Fruit fly (Drosophila melanogaster) whole organism, embryonic: ENCODE results near the gene Vps39.

Experiments
- Abd-B ChIP-seq: fragments of 200-800 bp; sonication (Bioruptor generic); optimal IDR thresholded peaks from 2 replicates; lab custom pipeline; 2018; ENCODE audit warnings: missing biosample characterization, mild to moderate bottlenecking, missing genetic modification characterization, moderate library complexity
- B-H2 ChIP-seq: fragments of 200-800 bp; sonication (Bioruptor generic); optimal IDR thresholded peaks from 2 replicates; lab custom pipeline; 2018; ENCODE audit warnings: missing biosample characterization, mild to moderate bottlenecking, missing genetic modification characterization
- Blimp-1 ChIP-seq: fragments of 200-800 bp; sonication (Bioruptor generic); optimal IDR thresholded peaks from 3 replicates; lab custom pipeline; 2018; ENCODE audit warnings: missing biosample characterization, missing genetic modification characterization, mild to moderate bottlenecking, moderate library complexity, missing genetic modification reagents
- CG1024 ChIP-seq: fragments of 200-800 bp; sonication (Bioruptor generic); IDR thresholded peaks from 2 replicates; pipeline ENCODE4 v1.3.6; 2022; ENCODE audit warnings: missing biosample characterization, missing genetic modification characterization
- CG10979 ChIP-seq: fragments of 200-800 bp; sonication (Bioruptor generic); optimal IDR thresholded peaks from 2 replicates; lab custom pipeline; 2018; ENCODE audit warnings: missing biosample characterization, mild to moderate bottlenecking, missing genetic modification characterization, moderate library complexity
- CG11504 ChIP-seq: fragments of 200-800 bp; sonication (Bioruptor generic); optimal IDR thresholded peaks from 3 replicates; lab custom pipeline; 2019; ENCODE audit warnings: missing biosample characterization, mild to moderate bottlenecking, missing genetic modification characterization, moderate library complexity
- CG12942 ChIP-seq: fragments of 200-800 bp; sonication (Bioruptor generic); optimal IDR thresholded peaks from 3 replicates; lab custom pipeline; 2016; ENCODE audit warnings: missing biosample characterization, missing genetic modification characterization
- CG14014 ChIP-seq: fragments of 200-800 bp; sonication (Bioruptor generic); IDR thresholded peaks from 2 replicates; pipeline ENCODE4 v1.3.6; 2022; ENCODE audit warnings: missing biosample characterization, missing genetic modification characterization
- CG2202 ChIP-seq: fragments of 200-800 bp; sonication (Bioruptor generic); optimal IDR thresholded peaks from 2 replicates; lab custom pipeline; 2018; ENCODE audit warnings: missing biosample characterization, mild to moderate bottlenecking, missing genetic modification characterization
- CG32532 ChIP-seq: fragments of 200-800 bp; sonication (Bioruptor generic); IDR thresholded peaks from 2 replicates; pipeline ENCODE4 v1.3.6; 2022; ENCODE audit warnings: missing biosample characterization, missing genetic modification characterization
- CG33557 ChIP-seq: fragments of 200-800 bp; sonication (Bioruptor generic); optimal IDR thresholded peaks from 2 replicates; lab custom pipeline; 2019; ENCODE audit warnings: missing biosample characterization, mild to moderate bottlenecking, missing genetic modification characterization, moderate library complexity
- CG3407 ChIP-seq: fragments of 200-800 bp; sonication (Bioruptor generic); optimal IDR thresholded peaks from 2 replicates; lab custom pipeline; 2018; ENCODE audit warnings: missing biosample characterization, mild to moderate bottlenecking, missing genetic modification characterization
- CG5953 ChIP-seq: fragments of 200-800 bp; sonication (Bioruptor generic); IDR thresholded peaks from 2 replicates; pipeline ENCODE4 v1.3.6; 2022; ENCODE audit warnings: missing biosample characterization, missing genetic modification characterization
- CG6175 ChIP-seq: fragments of 200-800 bp; sonication (Bioruptor generic); IDR thresholded peaks from 3 replicates; pipeline ENCODE4 v1.3.6; 2022; ENCODE audit warnings: missing biosample characterization, missing genetic modification characterization
- CG6254 ChIP-seq: fragments of 200-800 bp; sonication (Bioruptor generic); optimal IDR thresholded peaks from 3 replicates; lab custom pipeline; 2017; ENCODE audit warnings: mild to moderate bottlenecking, missing biosample characterization, missing genetic modification reagents, missing genetic modification characterization
- CG7357 ChIP-seq: fragments of 200-800 bp; sonication (Bioruptor generic); IDR thresholded peaks from 3 replicates; pipeline ENCODE4 v1.3.6; 2022; ENCODE audit warnings: missing biosample characterization, missing genetic modification characterization
- CG7745 ChIP-seq: fragments of 200-800 bp; sonication (Bioruptor generic); optimal IDR thresholded peaks from 2 replicates; lab custom pipeline; 2018; ENCODE audit warnings: missing biosample characterization, mild to moderate bottlenecking, missing genetic modification characterization, moderate library complexity
- CG8089 ChIP-seq: fragments of 200-800 bp; sonication (Bioruptor generic); optimal IDR thresholded peaks from 3 replicates; lab custom pipeline; 2016; ENCODE audit warnings: missing biosample characterization, missing genetic modification characterization
- CG8290 ChIP-seq, 3 experiments: fragments of 200-800 bp; sonication (Bioruptor generic); optimal IDR thresholded peaks; 2 replicates each; lab custom pipeline; 2016 to 2019; ENCODE audit warnings: missing biosample characterization in 3 of 3, missing genetic modification characterization in 3 of 3, mild to moderate bottlenecking in 2 of 3, moderate library complexity in 1 of 3
- Chrac-16 ChIP-seq: fragments of 200-800 bp; sonication (Bioruptor generic); optimal IDR thresholded peaks from 3 replicates; lab custom pipeline; 2016; ENCODE audit warnings: missing biosample characterization, missing genetic modification characterization
- Dek ChIP-seq: fragments of 200-800 bp; sonication (Bioruptor generic); optimal IDR thresholded peaks from 3 replicates; lab custom pipeline; 2019; ENCODE audit warnings: missing biosample characterization, mild to moderate bottlenecking, missing genetic modification characterization, moderate library complexity
- Dfd ChIP-seq, 2 experiments: fragments of >200 bp; optimal IDR thresholded peaks; 2 replicates each; lab custom pipeline; 2017; ENCODE audit warnings: missing biosample characterization in 2 of 2, missing genetic modification characterization in 2 of 2
- Drgx ChIP-seq: fragments of 200-800 bp; sonication (Bioruptor generic); IDR thresholded peaks from 2 replicates; pipeline ENCODE4 v1.3.6; 2022; ENCODE audit warnings: missing biosample characterization, missing genetic modification characterization
- Fer1 ChIP-seq: fragments of 200-800 bp; sonication (Bioruptor generic); optimal IDR thresholded peaks from 2 replicates; lab custom pipeline; 2017; ENCODE audit warnings: missing biosample characterization, mild to moderate bottlenecking, missing genetic modification characterization
- H2.0 ChIP-seq: fragments of 200-800 bp; sonication (Bioruptor generic); IDR thresholded peaks from 2 replicates; pipeline ENCODE4 v1.3.6; 2022; ENCODE audit warnings: missing biosample characterization, missing genetic modification characterization
- Hr3 ChIP-seq: fragments of 200-800 bp; sonication (Bioruptor generic); optimal IDR thresholded peaks from 3 replicates; lab custom pipeline; 2016; ENCODE audit warnings: missing biosample characterization, missing genetic modification characterization
- Hr51 ChIP-seq, 2 experiments: fragments of 200-800 bp; sonication (Bioruptor generic); optimal IDR thresholded peaks; 2 replicates in 1 of 2; 3 replicates in 1 of 2; lab custom pipeline; 2016 to 2018; ENCODE audit warnings: missing biosample characterization in 2 of 2, missing genetic modification characterization in 2 of 2, mild to moderate bottlenecking in 1 of 2, moderate library complexity in 1 of 2
- MBD-R2 ChIP-seq: fragments of 200-800 bp; sonication (Bioruptor generic); IDR thresholded peaks from 2 replicates; pipeline ENCODE4 v1.3.6; 2022; ENCODE audit warnings: missing biosample characterization, missing genetic modification characterization
- MTF-1 ChIP-seq: fragments of 200-800 bp; sonication (Bioruptor generic); optimal IDR thresholded peaks from 2 replicates; lab custom pipeline; 2018; ENCODE audit warnings: missing biosample characterization, mild to moderate bottlenecking, missing genetic modification characterization, borderline replicate concordance
- Mad ChIP-seq: fragments of 200-800 bp; sonication (Bioruptor generic); optimal IDR thresholded peaks from 2 replicates; lab custom pipeline; 2016; ENCODE audit warnings: missing biosample characterization, missing genetic modification characterization
- NC2β ChIP-seq: fragments of 200-800 bp; sonication (Bioruptor generic); optimal IDR thresholded peaks from 2 replicates; lab custom pipeline; 2016; ENCODE audit warnings: missing biosample characterization, missing genetic modification characterization
- ase ChIP-seq: fragments of 200-800 bp; sonication (Bioruptor generic); IDR thresholded peaks from 3 replicates; pipeline ENCODE4 v1.3.6; 2022; ENCODE audit warnings: missing biosample characterization, missing genetic modification characterization
- bowl ChIP-seq: fragments of 200-800 bp; sonication (Bioruptor generic); IDR thresholded peaks from 2 replicates; pipeline ENCODE4 v1.3.6; 2022; ENCODE audit warnings: missing biosample characterization, missing genetic modification characterization
- cas ChIP-seq: fragments of 200-800 bp; sonication (Bioruptor generic); IDR thresholded peaks from 2 replicates; pipeline ENCODE4 v1.3.6; 2022; ENCODE audit warnings: missing biosample characterization, missing genetic modification characterization
- ci ChIP-seq: fragments of 200-800 bp; sonication (Bioruptor generic); IDR thresholded peaks from 3 replicates; pipeline ENCODE4 v1.3.6; 2022; ENCODE audit warnings: missing biosample characterization, missing genetic modification characterization
- fd102C ChIP-seq: fragments of 200-800 bp; sonication (Bioruptor generic); optimal IDR thresholded peaks from 2 replicates; lab custom pipeline; 2018; ENCODE audit warnings: missing biosample characterization, mild to moderate bottlenecking, missing genetic modification characterization, moderate library complexity
- ftz-f1 ChIP-seq: fragments of 200-800 bp; sonication (Bioruptor generic); optimal IDR thresholded peaks from 2 replicates; lab custom pipeline; 2016; ENCODE audit warnings: missing biosample characterization, missing genetic modification characterization
- klu ChIP-seq: fragments of 200-800 bp; sonication (Bioruptor generic); IDR thresholded peaks from 2 replicates; pipeline ENCODE4 v1.3.6; 2022; ENCODE audit warnings: missing biosample characterization, missing genetic modification characterization
- lilli ChIP-seq: fragments of 200-800 bp; sonication (Bioruptor generic); optimal IDR thresholded peaks from 3 replicates; lab custom pipeline; 2016; ENCODE audit warnings: missing biosample characterization, missing genetic modification characterization
- lola ChIP-seq, 3 experiments: fragments of >200 bp in 2 of 3; fragments of 200-800 bp in 1 of 3; sonication (Bioruptor generic) in 1 of 3; optimal IDR thresholded peaks; 2 replicates each; lab custom pipeline; 2017 to 2019; ENCODE audit warnings: missing biosample characterization in 3 of 3, missing genetic modification characterization in 3 of 3, mild to moderate bottlenecking in 1 of 3, moderate library complexity in 1 of 3
- pho ChIP-seq: fragments of 200-800 bp; sonication (Bioruptor generic); optimal IDR thresholded peaks from 2 replicates; lab custom pipeline; 2016; ENCODE audit warnings: missing biosample characterization, missing genetic modification characterization
- rib ChIP-seq: fragments of 200-800 bp; sonication (Bioruptor generic); IDR thresholded peaks from 2 replicates; pipeline ENCODE4 v1.3.6; 2022; ENCODE audit warnings: missing biosample characterization, missing genetic modification characterization
- schlank ChIP-seq: fragments of 200-800 bp; sonication (Bioruptor generic); optimal IDR thresholded peaks from 2 replicates; lab custom pipeline; 2018; ENCODE audit warnings: missing biosample characterization, mild to moderate bottlenecking, missing genetic modification characterization
- scrt ChIP-seq: fragments of 200-800 bp; sonication (Bioruptor generic); optimal IDR thresholded peaks from 2 replicates; lab custom pipeline; 2018; ENCODE audit warnings: missing biosample characterization, mild to moderate bottlenecking, missing genetic modification characterization, moderate library complexity
- sens ChIP-seq: fragments of 200-800 bp; sonication (Bioruptor generic); peaks from one replicate; lab custom pipeline; 2016; ENCODE audit warnings: missing biosample characterization, missing genetic modification characterization
- slbo ChIP-seq: fragments of 200-800 bp; sonication (Bioruptor generic); IDR thresholded peaks from 2 replicates; pipeline ENCODE4 v1.3.6; 2022; ENCODE audit warnings: missing biosample characterization, missing genetic modification characterization
- tgo ChIP-seq: fragments of 200-800 bp; sonication (Bioruptor generic); IDR thresholded peaks from 3 replicates; pipeline ENCODE4 v1.3.6; 2022; ENCODE audit warnings: missing biosample characterization, missing genetic modification characterization
- tin ChIP-seq: fragments of 200-800 bp; sonication (Bioruptor generic); optimal IDR thresholded peaks from 3 replicates; lab custom pipeline; 2016; ENCODE audit warnings: missing biosample characterization, missing genetic modification characterization
- tup ChIP-seq: fragments of 200-800 bp; sonication (Bioruptor generic); optimal IDR thresholded peaks from 2 replicates; lab custom pipeline; 2016; ENCODE audit warnings: missing biosample characterization, mild to moderate bottlenecking, missing genetic modification characterization, moderate library complexity
- wdn ChIP-seq: fragments of 200-800 bp; sonication (Bioruptor generic); IDR thresholded peaks from 2 replicates; pipeline ENCODE4 v1.3.6; 2022; ENCODE audit warnings: missing biosample characterization, missing genetic modification characterization
- zfh2 ChIP-seq: fragments of 200-800 bp; sonication (Bioruptor generic); optimal IDR thresholded peaks from 2 replicates; lab custom pipeline; 2016; ENCODE audit warnings: missing biosample characterization, missing genetic modification characterization

Vps39 gene

DNA sequence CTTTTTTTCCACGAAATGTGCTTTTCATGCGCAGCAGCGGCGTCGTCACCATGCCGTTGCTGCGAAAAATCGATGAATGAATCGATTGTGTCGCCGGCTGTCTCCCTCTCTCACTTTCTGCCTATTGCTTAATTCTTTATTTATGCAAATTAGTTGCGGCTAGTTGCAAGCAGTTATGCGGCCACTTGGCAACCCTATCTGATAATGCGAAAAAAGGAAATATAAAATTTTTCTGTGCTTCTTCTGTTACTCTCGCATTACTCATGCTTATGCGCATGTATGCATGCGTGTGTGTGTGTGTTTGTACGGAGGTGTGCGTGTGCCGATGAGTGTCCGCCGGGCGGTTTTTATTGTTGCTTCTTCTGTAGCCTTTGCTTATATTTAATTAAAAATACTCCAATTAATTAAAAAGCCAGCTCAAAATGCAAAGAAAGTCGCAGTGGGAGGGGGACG, 30.5 kb downstream of the Vps39 start (continued):
- TF ChIP-seq MTF-1 (peak; percentile 0), CG5953 (GFP tag; lab: Robert Waterston, UW) (no peak), CG6175 (0 out of 3 replicates have a peak, but pooled peaks have one; percentile 25), CG8290 (GFP tag; optimal IDR thresholded peaks at IDR 0.05; lab: Kevin White, UChicago) (no peak), CG8290 (tag; optimal IDR thresholded peaks at IDR 0.05; lab: Kevin White, UChicago) (peak in 1 of 2 experiments; percentile 16), CG12942 (GFP tag; lab: Kevin White, UChicago) (no peak), schlank (tag; lab: Kevin White, UChicago) (peak; percentile 3), sens (GFP tag; lab: Kevin White, UChicago) (peak; percentile 60), klu (GFP tag; lab: Robert Waterston, UW) (no peak), MBD-R2 (GFP tag; lab: Robert Waterston, UW) (peak; percentile 37; the same call in 1 of the 2 replicates), scrt (GFP tag; lab: Kevin White, UChicago) (peak; percentile 50), lola (GFP tag; optimal IDR thresholded peaks at IDR 0.05; lab: Kevin White, UChicago) (no peak), Dfd (GFP tag; optimal IDR thresholded peaks at IDR 0.05; lab: Kevin White, UChicago) (no peak), lilli (GFP tag; lab: Kevin White, UChicago) (peak; percentile 35), tup (GFP tag; lab: Kevin White, UChicago) (peak; percentile 1), Hr51 (GFP tag; optimal IDR thresholded peaks at IDR 0.05; lab: Kevin White, UChicago) (peak in 1 of 2 experiments; percentile 12), ase (GFP tag; lab: Robert Waterston, UW) (no peak), CG1024 (GFP tag; lab: Robert Waterston, UW) (no peak), tgo (no peak), B-H2 (peak; percentile 51), fd102C (no peak), CG14014 (GFP tag; lab: Robert Waterston, UW) (0 out of 2 replicates have a peak, but pooled peaks have one; percentile 25), Mad (GFP tag; lab: Kevin White, UChicago) (no peak), zfh2 (GFP tag; lab: Kevin White, UChicago) (peak; percentile 42), slbo (peak; percentile 33), NC2β (no peak), Drgx (peak; percentile 46), rib (GFP tag; lab: Robert Waterston, UW) (peak; percentile 10; the same call in 1 of the 2 replicates), Chrac-16 (GFP tag; lab: Kevin White, UChicago) (peak; percentile 25), CG2202 (tag; lab: Kevin White, UChicago) (no peak), bowl (GFP tag; lab: Robert Waterston, UW) (no peak), pho (GFP tag; lab: Kevin White, UChicago) (no peak), cas (GFP tag; lab: Robert Waterston, UW) (no peak), ftz-f1 (GFP tag; lab: Kevin White, UChicago) (no peak), H2.0 (GFP tag; lab: Robert Waterston, UW) (no peak), CG11504 (tag; lab: Kevin White, UChicago) (no peak), CG33557 (GFP tag; lab: Kevin White, UChicago) (no peak), CG7745 (tag; lab: Kevin White, UChicago) (no peak), Fer1 (peak; percentile 20), CG8089 (GFP tag; lab: Kevin White, UChicago) (no peak), wdn (GFP tag; lab: Robert Waterston, UW) (0 out of 2 replicates have a peak, but pooled peaks have one; percentile 10), ci (peak; percentile 18; the same call in 1 of the 3 replicates), Abd-B (GFP tag; lab: Kevin White, UChicago) (no peak), Hr3 (no peak), Blimp-1 (GFP tag; lab: Kevin White, UChicago) (no peak), CG32532 (GFP tag; lab: Robert Waterston, UW) (no peak), tin (GFP tag; lab: Kevin White, UChicago) (no peak), CG10979 (tag; lab: Kevin White, UChicago) (no peak), CG6254 (GFP tag; lab: Kevin White, UChicago) (peak; percentile 30), CG7357 (no peak), CG3407 (GFP tag; lab: Kevin White, UChicago) (no peak), Dek (tag; lab: Kevin White, UChicago) (peak; percentile 11)
